Worm (Caenorhabditis elegans) whole organism, mixed stage, embryonic: ENCODE results near the gene let-754.

Experiments
- M03D4.4 ChIP-seq: sonication (generic microtip); optimal IDR thresholded peaks from 2 replicates; lab custom pipeline; 2017; ENCODE audit warnings: mild to moderate bottlenecking, missing genetic modification characterization, missing compliant biosample characterization
- bed-3 ChIP-seq: fragments of 200-800 bp; sonication (Bioruptor generic); optimal IDR thresholded peaks from 3 replicates; lab custom pipeline; 2018; ENCODE audit warnings: mild to moderate bottlenecking, missing genetic modification characterization, moderate library complexity, missing compliant biosample characterization
- blmp-1 ChIP-seq: fragments of 150-350 bp; optimal IDR thresholded peaks from 2 replicates; lab custom pipeline; 2014; ENCODE audit warnings: missing biosample characterization, missing genetic modification characterization
- ceh-39 ChIP-seq: fragments of 150-350 bp; optimal IDR thresholded peaks from 2 replicates; lab custom pipeline; 2014; ENCODE audit warnings: missing biosample characterization, missing genetic modification characterization
- ceh-43 ChIP-seq: fragments of 200-800 bp; sonication (Bioruptor generic); optimal IDR thresholded peaks from 2 replicates; lab custom pipeline; 2018; ENCODE audit warnings: mild to moderate bottlenecking, missing genetic modification characterization, moderate library complexity, missing compliant biosample characterization
- ceh-83 ChIP-seq: fragments of 200-800 bp; sonication (Bioruptor generic); optimal IDR thresholded peaks from 2 replicates; lab custom pipeline; 2018; ENCODE audit warnings: mild to moderate bottlenecking, missing genetic modification characterization, missing compliant biosample characterization
- ces-1 ChIP-seq: fragments of 150-350 bp; optimal IDR thresholded peaks from 2 replicates; lab custom pipeline; 2014; ENCODE audit warnings: missing biosample characterization, missing genetic modification reagents, missing genetic modification characterization
- cnd-1 ChIP-seq: fragments of 200-800 bp; sonication (Bioruptor generic); optimal IDR thresholded peaks from 2 replicates; lab custom pipeline; 2018; ENCODE audit warnings: mild to moderate bottlenecking, missing genetic modification characterization, missing compliant biosample characterization
- drap-1 ChIP-seq: fragments of 200-800 bp; sonication (Bioruptor generic); optimal IDR thresholded peaks from 3 replicates; lab custom pipeline; 2018; ENCODE audit warnings: mild to moderate bottlenecking, missing genetic modification characterization, missing compliant biosample characterization
- elt-1 ChIP-seq: sonication (generic microtip); optimal IDR thresholded peaks from 2 replicates; lab custom pipeline; 2017; ENCODE audit warnings: missing genetic modification characterization, mild to moderate bottlenecking, missing compliant biosample characterization, antibody characterized with exemption, moderate library complexity, borderline replicate concordance; ENCODE audit not compliant: insufficient read depth
- elt-3 ChIP-seq: fragments of 150-350 bp; optimal IDR thresholded peaks from 2 replicates; lab custom pipeline; 2014; ENCODE audit warnings: missing biosample characterization, missing genetic modification characterization
- flh-1 ChIP-seq: fragments of 200-800 bp; sonication (Bioruptor generic); optimal IDR thresholded peaks from 2 replicates; lab custom pipeline; 2018; ENCODE audit warnings: mild to moderate bottlenecking, missing genetic modification characterization, moderate library complexity, missing compliant biosample characterization
- ham-2 ChIP-seq: fragments of 200-800 bp; sonication (Bioruptor generic); optimal IDR thresholded peaks from 2 replicates; lab custom pipeline; 2018; ENCODE audit warnings: mild to moderate bottlenecking, missing genetic modification characterization, missing compliant biosample characterization
- hlh-1 ChIP-seq: fragments of 150-350 bp; optimal IDR thresholded peaks from 2 replicates; lab custom pipeline; 2014; ENCODE audit warnings: missing biosample characterization, missing genetic modification reagents, missing genetic modification characterization
- lsy-2 ChIP-seq: fragments of 150-350 bp; optimal IDR thresholded peaks from 2 replicates; lab custom pipeline; 2014; ENCODE audit warnings: missing biosample characterization, missing genetic modification characterization
- mab-5 ChIP-seq: fragments of 150-350 bp; optimal IDR thresholded peaks from 2 replicates; lab custom pipeline; 2014; ENCODE audit warnings: missing biosample characterization, missing genetic modification characterization
- mls-2 ChIP-seq: sonication (generic microtip); optimal IDR thresholded peaks from 2 replicates; lab custom pipeline; 2016; ENCODE audit warnings: mild to moderate bottlenecking, missing genetic modification characterization, moderate library complexity, missing compliant biosample characterization
- nhr-12 ChIP-seq: fragments of 150-350 bp; optimal IDR thresholded peaks from 2 replicates; lab custom pipeline; 2014; ENCODE audit warnings: missing biosample characterization, missing genetic modification characterization
- nhr-2 ChIP-seq: fragments of 150-350 bp; optimal IDR thresholded peaks from 2 replicates; lab custom pipeline; 2014; ENCODE audit warnings: missing biosample characterization, missing genetic modification characterization
- nhr-237 ChIP-seq: fragments of 150-350 bp; optimal IDR thresholded peaks from 2 replicates; lab custom pipeline; 2014; ENCODE audit warnings: missing biosample characterization, missing genetic modification characterization
- nhr-76 ChIP-seq: sonication (generic microtip); optimal IDR thresholded peaks from 2 replicates; lab custom pipeline; 2017; ENCODE audit warnings: missing biosample characterization, missing genetic modification characterization
- pha-4 ChIP-seq: fragments of 150-350 bp; optimal IDR thresholded peaks from 2 replicates; lab custom pipeline; 2018; ENCODE audit warnings: missing biosample characterization, missing genetic modification reagents, missing genetic modification characterization
- sem-2 ChIP-seq: fragments of 200-800 bp; sonication (Bioruptor generic); optimal IDR thresholded peaks from 2 replicates; lab custom pipeline; 2018; ENCODE audit warnings: mild to moderate bottlenecking, missing genetic modification characterization, missing compliant biosample characterization
- snpc-4 ChIP-seq: fragments of 150-350 bp; optimal IDR thresholded peaks from 2 replicates; lab custom pipeline; 2014; ENCODE audit warnings: missing biosample characterization, missing genetic modification characterization
- sptf-1 ChIP-seq: sonication (generic microtip); optimal IDR thresholded peaks from 2 replicates; lab custom pipeline; 2017; ENCODE audit warnings: mild to moderate bottlenecking, missing genetic modification characterization, moderate library complexity, missing compliant biosample characterization
- tbx-8 ChIP-seq: fragments of 200-800 bp; sonication (Bioruptor generic); optimal IDR thresholded peaks from 2 replicates; lab custom pipeline; 2018; ENCODE audit warnings: mild to moderate bottlenecking, missing genetic modification characterization, moderate library complexity, missing compliant biosample characterization
- unc-120 ChIP-seq: sonication (generic microtip); optimal IDR thresholded peaks from 2 replicates; lab custom pipeline; 2017; ENCODE audit warnings: missing genetic modification characterization, missing compliant biosample characterization; ENCODE audit not compliant: poor library complexity, severe bottlenecking
- unc-39 ChIP-seq: fragments of 150-350 bp; optimal IDR thresholded peaks from 2 replicates; lab custom pipeline; 2014; ENCODE audit warnings: missing biosample characterization, missing genetic modification characterization
- zip-8 ChIP-seq: fragments of 150-350 bp; optimal IDR thresholded peaks from 2 replicates; lab custom pipeline; 2014; ENCODE audit warnings: missing biosample characterization, missing genetic modification characterization
- ztf-11 ChIP-seq: fragments of 150-350 bp; optimal IDR thresholded peaks from 2 replicates; lab custom pipeline; 2014; ENCODE audit warnings: missing biosample characterization, missing genetic modification characterization

let-754 gene

DNA sequence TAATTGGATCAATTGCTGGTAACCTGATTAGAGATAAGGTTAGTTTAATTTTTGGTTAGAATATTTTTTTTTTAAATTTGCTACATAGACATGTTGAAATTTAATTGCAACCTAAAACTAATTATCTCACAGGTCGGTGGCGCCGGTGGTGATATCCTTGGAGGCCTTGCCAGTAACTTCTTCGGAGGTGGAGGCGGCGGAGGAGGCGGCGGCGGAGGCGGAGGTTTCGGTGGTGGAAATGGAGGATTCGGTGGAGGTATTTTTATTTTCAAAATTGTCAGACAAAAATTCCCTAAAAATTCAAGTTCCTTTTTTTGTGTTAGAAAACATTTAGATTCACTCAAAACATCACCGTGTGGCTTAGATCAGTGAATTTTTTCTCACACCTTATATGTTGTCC lies 28.1 kb upstream of the let-754 start:
- TF ChIP-seq snpc-4 (tag; lab: Kevin White, UChicago) (no peak), nhr-2 (tag; lab: Kevin White, UChicago) (no peak), nhr-76 (tag; lab: Kevin White, UChicago) (no peak), M03D4.4 (tag; lab: Kevin White, UChicago) (no peak), ces-1 (no peak), blmp-1 (tag; lab: Kevin White, UChicago) (no peak), bed-3 (GFP tag; lab: Kevin White, UChicago) (no peak), sem-2 (GFP tag; lab: Kevin White, UChicago) (no peak), elt-3 (no peak), drap-1 (GFP tag; lab: Kevin White, UChicago) (no peak), mls-2 (tag; lab: Kevin White, UChicago) (no peak)

DNA sequence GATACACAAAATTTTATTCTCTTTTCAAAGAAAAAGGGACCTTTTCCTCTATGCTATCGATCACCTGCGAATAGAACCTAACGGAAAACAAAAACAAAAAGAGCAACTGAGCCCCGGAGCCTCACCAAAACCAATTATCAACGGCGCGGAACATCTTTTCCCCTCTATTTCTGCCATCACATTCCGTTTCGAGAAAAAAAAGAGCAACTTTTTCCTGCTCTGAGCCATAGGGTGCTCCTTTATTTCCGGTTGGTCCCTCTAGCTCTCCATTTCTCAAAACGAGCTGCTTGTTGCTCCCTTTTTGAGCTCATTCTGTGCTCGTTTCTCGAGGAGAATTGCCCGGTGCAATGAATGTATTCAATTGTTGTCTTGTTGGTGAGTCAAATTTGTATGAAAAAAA lies 26.6 kb upstream of the let-754 start, which contains the start of gene clp-1:
Gene clp-1 (plus strand): TSS at position 301 of the 400 bp plus-strand sequence.
- TF ChIP-seq ceh-43 (GFP tag; lab: Kevin White, UChicago) (no peak), sem-2 (GFP tag; lab: Kevin White, UChicago) (no peak), pha-4 (tag; lab: Kevin White, UChicago) (no peak), unc-39 (no peak), nhr-76 (tag; lab: Kevin White, UChicago) (no peak), elt-3 (no peak), ztf-11 (no peak), sptf-1 (tag; lab: Kevin White, UChicago) (no peak), lsy-2 (no peak), ceh-39 (no peak), M03D4.4 (tag; lab: Kevin White, UChicago) (no peak), mab-5 (tag; lab: Kevin White, UChicago) (no peak), nhr-12 (no peak), unc-120 (tag; lab: Kevin White, UChicago) (no peak)

DNA sequence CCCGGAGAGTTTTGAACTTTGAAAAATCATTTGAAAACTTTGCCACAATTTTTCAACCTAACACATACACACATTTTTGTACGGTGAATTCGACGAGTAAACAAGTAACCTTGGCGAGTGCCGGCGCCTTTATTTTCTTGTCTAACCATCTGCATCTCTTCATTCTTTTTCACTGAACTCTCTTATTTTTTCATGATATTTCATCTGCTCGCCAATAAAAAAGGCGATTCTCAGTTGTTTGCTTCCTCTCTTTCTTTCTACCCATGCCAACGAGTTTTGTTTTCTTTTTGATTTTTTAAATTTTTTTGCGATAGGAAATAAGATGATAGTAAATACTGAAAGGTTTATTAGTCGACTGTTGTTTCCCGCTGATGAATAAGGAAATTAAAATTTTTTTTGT lies 25.6 kb upstream of the let-754 start:
- no peak for TF ChIP-seq hlh-1 (tag; lab: Kevin White, UChicago)
- TF ChIP-seq ces-1 = peak; percentile 18

DNA sequence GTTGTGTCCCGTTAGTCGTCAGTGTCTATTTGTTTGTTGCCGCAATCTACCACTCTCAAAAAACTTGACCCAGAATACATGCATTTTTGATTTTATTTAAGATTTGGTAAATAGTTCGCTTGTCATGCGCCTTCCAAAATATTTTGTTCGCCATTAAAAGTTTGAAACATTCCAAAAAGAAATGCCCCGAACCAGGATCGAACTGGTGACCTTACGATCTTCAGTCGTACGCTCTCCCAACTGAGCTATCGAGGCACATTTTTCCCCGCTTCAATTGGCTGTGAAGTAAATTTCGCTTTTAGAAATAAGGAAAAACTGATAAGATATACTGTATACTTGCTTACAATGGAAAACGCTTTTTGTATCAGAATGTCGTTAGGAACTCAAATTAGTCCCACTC lies 25.2 kb upstream of the let-754 start:
- TF ChIP-seq tbx-8 (GFP tag; lab: Kevin White, UChicago) (no peak), cnd-1 (tag; lab: Kevin White, UChicago) (no peak), ceh-43 (GFP tag; lab: Kevin White, UChicago) (no peak), mls-2 (tag; lab: Kevin White, UChicago) (no peak), sem-2 (GFP tag; lab: Kevin White, UChicago) (no peak), ham-2 (GFP tag; lab: Kevin White, UChicago) (no peak), elt-3 (no peak), flh-1 (no peak), ztf-11 (no peak), nhr-2 (tag; lab: Kevin White, UChicago) (no peak)

DNA sequence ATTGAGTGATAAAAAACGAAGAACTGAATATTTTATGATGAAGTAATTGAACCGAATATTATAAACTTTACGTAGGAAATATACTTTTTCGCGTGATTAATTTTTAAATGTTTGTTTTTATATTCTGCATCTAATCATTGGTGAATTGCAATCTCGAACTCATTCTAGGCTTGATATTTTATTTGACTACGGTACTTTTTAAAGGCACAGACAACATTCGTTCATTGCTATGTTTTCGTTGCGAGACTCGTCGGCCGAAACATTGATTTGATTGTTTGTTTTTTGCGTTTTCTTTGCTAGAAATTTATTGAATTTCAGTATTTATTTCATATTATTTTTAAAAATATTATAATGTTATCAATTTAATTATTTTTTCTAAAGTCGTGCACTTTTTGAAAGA lies 24.7 kb upstream of the let-754 start, which contains the start of gene C06G4.4:
Gene C06G4.4 (minus strand): TSS at position 36 of the 400 bp plus-strand sequence.
- TF ChIP-seq ceh-43 (GFP tag; lab: Kevin White, UChicago) = no peak
- no peak for TF ChIP-seq ceh-39
- TF ChIP-seq zip-8 (tag; lab: Kevin White, UChicago) = no peak
- TF ChIP-seq cnd-1 (tag; lab: Kevin White, UChicago) = no peak
- TF ChIP-seq elt-3 = no peak
- no peak for TF ChIP-seq ham-2 (GFP tag; lab: Kevin White, UChicago)

DNA sequence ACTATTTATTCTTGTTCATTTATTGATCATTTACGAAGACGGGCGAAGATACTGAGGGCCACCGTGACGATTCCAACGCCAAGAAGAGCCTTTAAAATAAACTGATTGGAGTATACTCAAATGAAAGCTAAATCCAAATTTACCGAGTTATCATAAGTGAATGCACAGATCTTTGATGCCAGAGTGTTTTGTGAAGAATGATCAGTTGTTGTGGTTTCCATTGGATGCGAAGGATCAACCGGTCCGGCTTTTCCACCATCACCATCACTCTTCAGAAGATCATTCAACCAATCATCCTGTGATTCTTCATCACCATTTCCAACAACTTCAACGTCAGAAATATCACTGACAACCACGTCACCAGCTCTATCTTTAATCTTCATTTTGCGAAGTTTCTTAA lies 24.1 kb upstream of the let-754 start:
- TF ChIP-seq elt-3 = no peak
- no peak for TF ChIP-seq unc-120 (tag; lab: Kevin White, UChicago)
- no peak for TF ChIP-seq flh-1
- no peak for TF ChIP-seq hlh-1 (tag; lab: Kevin White, UChicago)
- TF ChIP-seq nhr-237 = no peak
- no peak for TF ChIP-seq ceh-83 (GFP tag; lab: Kevin White, UChicago)
- no peak for TF ChIP-seq drap-1 (GFP tag; lab: Kevin White, UChicago)
- TF ChIP-seq nhr-2 (tag; lab: Kevin White, UChicago) = no peak
- TF ChIP-seq tbx-8 (GFP tag; lab: Kevin White, UChicago) = no peak
- no peak for TF ChIP-seq ces-1
- TF ChIP-seq mls-2 (tag; lab: Kevin White, UChicago) = no peak
- TF ChIP-seq ham-2 (GFP tag; lab: Kevin White, UChicago) = no peak
- TF ChIP-seq elt-1 = no peak
- no peak for TF ChIP-seq ceh-39
